Fruit fly (Drosophila melanogaster) whole organism, embryonic: ENCODE data around the gene CG31207.

Experiments used
- Atf6 ChIP-seq: fragments of 200-800 bp; sonication (Bioruptor generic); IDR thresholded peaks from 2 replicates; pipeline ENCODE4 v1.3.6; 2022; ENCODE audit warnings: missing biosample characterization, missing genetic modification characterization
- BEAF-32 ChIP-seq: fragments of 200-800 bp; sonication (Bioruptor generic); optimal IDR thresholded peaks from 3 replicates; lab custom pipeline; 2017; ENCODE audit warnings: missing biosample characterization, missing genetic modification characterization, mild to moderate bottlenecking, moderate library complexity, missing genetic modification reagents
- C15 ChIP-seq: fragments of 200-800 bp; sonication (Bioruptor generic); IDR thresholded peaks from 3 replicates; pipeline ENCODE4 v1.3.6; 2022; ENCODE audit warnings: missing biosample characterization, missing genetic modification characterization
- CG12219 ChIP-seq: fragments of 200-800 bp; sonication (Bioruptor generic); optimal IDR thresholded peaks from 3 replicates; lab custom pipeline; 2018; ENCODE audit warnings: missing biosample characterization, mild to moderate bottlenecking, missing genetic modification characterization
- CG12391 ChIP-seq: fragments of 200-800 bp; sonication (Bioruptor generic); optimal IDR thresholded peaks from 3 replicates; lab custom pipeline; 2018; ENCODE audit warnings: missing biosample characterization, mild to moderate bottlenecking, missing genetic modification characterization, moderate library complexity
- CG13123 ChIP-seq: fragments of 200-800 bp; sonication (Bioruptor generic); optimal IDR thresholded peaks from 2 replicates; lab custom pipeline; 2016; ENCODE audit warnings: missing biosample characterization, missing genetic modification characterization
- CG13894 ChIP-seq: fragments of 200-800 bp; sonication (Bioruptor generic); optimal IDR thresholded peaks from 3 replicates; lab custom pipeline; 2018; ENCODE audit warnings: missing biosample characterization, mild to moderate bottlenecking, missing genetic modification characterization, moderate library complexity
- CG14050 ChIP-seq: fragments of 200-800 bp; sonication (Bioruptor generic); IDR thresholded peaks from 3 replicates; pipeline ENCODE4 v1.3.6; 2022; ENCODE audit warnings: missing biosample characterization, missing genetic modification characterization
- CG1603 ChIP-seq: fragments of 200-800 bp; sonication (Bioruptor generic); optimal IDR thresholded peaks from 2 replicates; lab custom pipeline; 2019; ENCODE audit warnings: missing biosample characterization, mild to moderate bottlenecking, missing genetic modification characterization, moderate library complexity
- CG16779 ChIP-seq: fragments of 200-800 bp; sonication (Bioruptor generic); IDR thresholded peaks from 2 replicates; pipeline ENCODE4 v1.3.6; 2022; ENCODE audit warnings: missing biosample characterization, missing genetic modification characterization
- CG17361 ChIP-seq: fragments of 200-800 bp; sonication (Bioruptor generic); IDR thresholded peaks from 3 replicates; pipeline ENCODE4 v1.3.6; 2022; ENCODE audit warnings: missing biosample characterization, missing genetic modification characterization
- CG2120 ChIP-seq: fragments of 200-800 bp; sonication (Bioruptor generic); optimal IDR thresholded peaks from 3 replicates; lab custom pipeline; 2016; ENCODE audit warnings: missing biosample characterization, missing genetic modification characterization
- CG4404 ChIP-seq: fragments of 200-800 bp; sonication (Bioruptor generic); IDR thresholded peaks from 2 replicates; pipeline ENCODE4 v1.3.6; 2022; ENCODE audit warnings: missing biosample characterization, missing genetic modification characterization
- CG7963 ChIP-seq: fragments of 200-800 bp; sonication (Bioruptor generic); IDR thresholded peaks from 3 replicates; pipeline ENCODE4 v1.3.6; 2022; ENCODE audit warnings: missing biosample characterization, missing genetic modification characterization; ENCODE audit not compliant: partially characterized antibody
- CG9727 ChIP-seq: fragments of 200-800 bp; sonication (Bioruptor generic); optimal IDR thresholded peaks from 3 replicates; lab custom pipeline; 2017; ENCODE audit warnings: missing biosample characterization, mild to moderate bottlenecking, missing genetic modification characterization
- Dbx ChIP-seq: fragments of 200-800 bp; sonication (Bioruptor generic); IDR thresholded peaks from 3 replicates; pipeline ENCODE4 v1.3.6; 2022; ENCODE audit warnings: missing biosample characterization, missing genetic modification characterization
- Dll ChIP-seq: fragments of 200-800 bp; sonication (Bioruptor generic); IDR thresholded peaks from 4 replicates; pipeline ENCODE4 v1.3.6; 2022; ENCODE audit warnings: missing biosample characterization, missing genetic modification characterization; ENCODE audit not compliant: partially characterized antibody
- Fer2 ChIP-seq: fragments of 200-800 bp; sonication (Bioruptor generic); optimal IDR thresholded peaks from 2 replicates; lab custom pipeline; 2018; ENCODE audit warnings: missing biosample characterization, mild to moderate bottlenecking, missing genetic modification characterization, moderate library complexity
- HLH54F ChIP-seq: fragments of 200-800 bp; sonication (Bioruptor generic); optimal IDR thresholded peaks from 3 replicates; lab custom pipeline; 2016; ENCODE audit warnings: missing biosample characterization, missing genetic modification characterization
- Hr3 ChIP-seq: fragments of 200-800 bp; sonication (Bioruptor generic); optimal IDR thresholded peaks from 3 replicates; lab custom pipeline; 2016; ENCODE audit warnings: missing biosample characterization, missing genetic modification characterization
- Hr51 ChIP-seq, 2 experiments: fragments of 200-800 bp; sonication (Bioruptor generic); optimal IDR thresholded peaks; 2 replicates in 1 of 2; 3 replicates in 1 of 2; lab custom pipeline; 2016 to 2018; ENCODE audit warnings: missing biosample characterization in 2 of 2, missing genetic modification characterization in 2 of 2, mild to moderate bottlenecking in 1 of 2, moderate library complexity in 1 of 2
- Jarid2 ChIP-seq: fragments of 200-800 bp; sonication (Bioruptor generic); optimal IDR thresholded peaks from 3 replicates; lab custom pipeline; 2017; ENCODE audit warnings: mild to moderate bottlenecking, missing biosample characterization, missing genetic modification reagents, missing genetic modification characterization
- MESR4 ChIP-seq: fragments of 200-800 bp; sonication (Bioruptor generic); optimal IDR thresholded peaks from 2 replicates; lab custom pipeline; 2018; ENCODE audit warnings: missing biosample characterization, mild to moderate bottlenecking, missing genetic modification characterization, moderate library complexity
- MTF-1 ChIP-seq: fragments of 200-800 bp; sonication (Bioruptor generic); optimal IDR thresholded peaks from 2 replicates; lab custom pipeline; 2018; ENCODE audit warnings: missing biosample characterization, mild to moderate bottlenecking, missing genetic modification characterization, borderline replicate concordance
- NC2α ChIP-seq: fragments of 200-800 bp; sonication (Bioruptor generic); optimal IDR thresholded peaks from 2 replicates; lab custom pipeline; 2016; ENCODE audit warnings: missing biosample characterization, missing genetic modification characterization
- Pdp1 ChIP-seq, 2 experiments: fragments of 200-800 bp; sonication (Bioruptor generic); optimal IDR thresholded peaks; 3 replicates each; lab custom pipeline; 2016; ENCODE audit warnings: missing biosample characterization in 2 of 2, missing genetic modification characterization in 2 of 2, mild to moderate bottlenecking in 1 of 2, moderate library complexity in 1 of 2
- Rfx ChIP-seq: fragments of 200-800 bp; sonication (Bioruptor generic); IDR thresholded peaks from 2 replicates; pipeline ENCODE4 v1.3.6; 2022; ENCODE audit warnings: missing biosample characterization, missing genetic modification characterization
- Ssrp ChIP-seq: fragments of 200-800 bp; sonication (Bioruptor generic); optimal IDR thresholded peaks from 2 replicates; lab custom pipeline; 2018; ENCODE audit warnings: missing biosample characterization, mild to moderate bottlenecking, missing genetic modification characterization, moderate library complexity
- Trl ChIP-seq, 3 experiments: fragments of >200 bp in 2 of 3; fragments of 200-800 bp in 1 of 3; sonication (Bioruptor generic) in 1 of 3; optimal IDR thresholded peaks; 2 replicates in 1 of 3; 3 replicates in 2 of 3; lab custom pipeline; 2016 to 2017; ENCODE audit warnings: missing biosample characterization in 1 of 3, missing genetic modification characterization in 1 of 3
- aop ChIP-seq: fragments of 200-800 bp; sonication (Bioruptor generic); IDR thresholded peaks from 2 replicates; pipeline ENCODE4 v1.3.6; 2022; ENCODE audit warnings: missing biosample characterization, missing genetic modification characterization
- ash1 ChIP-seq: fragments of 200-800 bp; sonication (Bioruptor generic); optimal IDR thresholded peaks from 2 replicates; lab custom pipeline; 2018; ENCODE audit warnings: missing biosample characterization, mild to moderate bottlenecking, missing genetic modification characterization
- bowl ChIP-seq: fragments of 200-800 bp; sonication (Bioruptor generic); IDR thresholded peaks from 2 replicates; pipeline ENCODE4 v1.3.6; 2022; ENCODE audit warnings: missing biosample characterization, missing genetic modification characterization
- btn ChIP-seq: fragments of 200-800 bp; sonication (Bioruptor generic); optimal IDR thresholded peaks from 2 replicates; lab custom pipeline; 2016; ENCODE audit warnings: missing biosample characterization, missing genetic modification characterization
- cas ChIP-seq: fragments of 200-800 bp; sonication (Bioruptor generic); IDR thresholded peaks from 2 replicates; pipeline ENCODE4 v1.3.6; 2022; ENCODE audit warnings: missing biosample characterization, missing genetic modification characterization
- dm ChIP-seq: fragments of 200-800 bp; sonication (Bioruptor generic); optimal IDR thresholded peaks from 3 replicates; lab custom pipeline; 2016; ENCODE audit warnings: missing biosample characterization, missing genetic modification characterization
- ewg ChIP-seq: fragments of 200-800 bp; sonication (Bioruptor generic); optimal IDR thresholded peaks from 3 replicates; lab custom pipeline; 2017; ENCODE audit warnings: mild to moderate bottlenecking, missing biosample characterization, missing genetic modification reagents, missing genetic modification characterization
- fd96Cb ChIP-seq: fragments of 200-800 bp; sonication (Bioruptor generic); optimal IDR thresholded peaks from 2 replicates; lab custom pipeline; 2018; ENCODE audit warnings: missing biosample characterization, mild to moderate bottlenecking, missing genetic modification characterization, moderate library complexity
- kay ChIP-seq: fragments of 200-800 bp; sonication (Bioruptor generic); optimal IDR thresholded peaks from 2 replicates; lab custom pipeline; 2016; ENCODE audit warnings: missing biosample characterization, missing genetic modification characterization
- org-1 ChIP-seq: fragments of 200-800 bp; sonication (Bioruptor generic); optimal IDR thresholded peaks from 2 replicates; lab custom pipeline; 2017; ENCODE audit warnings: missing biosample characterization, missing genetic modification characterization
- pan ChIP-seq, 4 experiments: fragments of >200 bp in 3 of 4; fragments of 200-800 bp in 1 of 4; sonication (Bioruptor generic) in 1 of 4; optimal IDR thresholded peaks in 3 of 4; IDR thresholded peaks in 1 of 4; 2 replicates each; pipeline versions ENCODE4 v1.3.6 to Lab custom; 2017 to 2022; ENCODE audit warnings: missing biosample characterization in 2 of 4, missing genetic modification characterization in 2 of 4, mixed read lengths in 1 of 4
- row ChIP-seq: fragments of 200-800 bp; sonication (Bioruptor generic); IDR thresholded peaks from 3 replicates; pipeline ENCODE4 v1.3.6; 2022; ENCODE audit warnings: missing biosample characterization, missing genetic modification characterization
- shn ChIP-seq: fragments of 200-800 bp; sonication (Bioruptor generic); optimal IDR thresholded peaks from 3 replicates; lab custom pipeline; 2016; ENCODE audit warnings: missing biosample characterization, missing genetic modification characterization
- sima ChIP-seq: fragments of 200-800 bp; sonication (Bioruptor generic); optimal IDR thresholded peaks from 2 replicates; lab custom pipeline; 2016; ENCODE audit warnings: missing biosample characterization, missing genetic modification characterization
- sisA ChIP-seq: fragments of 200-800 bp; sonication (Bioruptor generic); IDR thresholded peaks from 2 replicates; pipeline ENCODE4 v1.3.6; 2022; ENCODE audit warnings: missing biosample characterization, missing genetic modification characterization
- slbo ChIP-seq: fragments of 200-800 bp; sonication (Bioruptor generic); IDR thresholded peaks from 2 replicates; pipeline ENCODE4 v1.3.6; 2022; ENCODE audit warnings: missing biosample characterization, missing genetic modification characterization
- sob ChIP-seq: fragments of 200-800 bp; sonication (Bioruptor generic); IDR thresholded peaks from 2 replicates; pipeline ENCODE4 v1.3.6; 2022; ENCODE audit warnings: missing biosample characterization, missing genetic modification characterization
- sqz ChIP-seq: fragments of 200-800 bp; sonication (Bioruptor generic); optimal IDR thresholded peaks from 3 replicates; lab custom pipeline; 2018; ENCODE audit warnings: missing biosample characterization, mild to moderate bottlenecking, missing genetic modification characterization
- stc ChIP-seq: fragments of 200-800 bp; sonication (Bioruptor generic); IDR thresholded peaks from 2 replicates; pipeline ENCODE4 v1.3.6; 2022; ENCODE audit warnings: missing biosample characterization, missing genetic modification characterization
- wek ChIP-seq: fragments of 200-800 bp; sonication (Bioruptor generic); optimal IDR thresholded peaks from 3 replicates; lab custom pipeline; 2018; ENCODE audit warnings: missing biosample characterization, mild to moderate bottlenecking, missing genetic modification characterization, moderate library complexity
- zfh1 ChIP-seq: fragments of 200-800 bp; sonication (Bioruptor generic); IDR thresholded peaks from 3 replicates; pipeline ENCODE4 v1.3.6; 2022; ENCODE audit warnings: missing biosample characterization, missing genetic modification characterization

CG31207 gene

DNA sequence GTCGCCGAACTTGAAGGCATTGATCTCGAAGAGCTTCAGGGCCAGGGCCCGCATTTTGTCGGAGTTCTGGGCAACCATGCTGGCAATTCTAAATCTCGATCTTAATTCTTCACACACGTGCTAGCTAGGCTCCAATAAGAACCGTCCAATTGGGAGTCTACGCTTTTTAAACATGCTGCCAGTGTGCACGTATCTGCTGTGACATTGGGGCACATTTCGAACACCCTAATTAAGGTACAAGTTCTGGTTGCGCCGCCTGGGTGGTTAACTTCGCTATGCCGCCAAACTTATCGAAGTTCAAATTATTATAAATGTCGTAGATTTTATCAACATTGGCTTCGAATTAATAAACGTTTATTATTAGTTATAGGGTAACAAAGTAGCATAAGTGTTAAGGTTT lies 26.3 kb upstream of the CG31207 start, which contains the start of gene r-l (continued):
- no peak for TF ChIP-seq btn (GFP tag; lab: Kevin White, UChicago)
- no peak for TF ChIP-seq HLH54F (GFP tag; lab: Kevin White, UChicago)
- no peak for TF ChIP-seq fd96Cb (tag; lab: Kevin White, UChicago)
- TF ChIP-seq sisA (GFP tag; lab: Robert Waterston, UW), result no peak
- TF ChIP-seq CG12219 (GFP tag; lab: Kevin White, UChicago), result no peak
- no peak for TF ChIP-seq C15 (GFP tag; lab: Robert Waterston, UW)
- TF ChIP-seq Jarid2 (GFP tag; lab: Kevin White, UChicago), result no peak
- no peak for TF ChIP-seq Ssrp (tag; lab: Kevin White, UChicago)
- TF ChIP-seq zfh1 (GFP tag; lab: Robert Waterston, UW), result no peak
- TF ChIP-seq CG4404 (GFP tag; lab: Robert Waterston, UW), result no peak
- TF ChIP-seq sob (GFP tag; lab: Robert Waterston, UW), result 0 out of 2 replicates have a peak, but pooled peaks have one; percentile 19
- peak; percentile 92 for TF ChIP-seq dm (GFP tag; lab: Kevin White, UChicago)
- no peak for TF ChIP-seq shn (GFP tag; lab: Kevin White, UChicago)
- TF ChIP-seq MTF-1 (GFP tag; lab: Kevin White, UChicago), result no peak
- TF ChIP-seq Fer2, result no peak
- no peak for TF ChIP-seq CG9727 (GFP tag; lab: Kevin White, UChicago)
- TF ChIP-seq org-1 (GFP tag; lab: Kevin White, UChicago), result no peak
- TF ChIP-seq Rfx (GFP tag; lab: Robert Waterston, UW), result 0 out of 2 replicates have a peak, but pooled peaks have one; percentile 15
- TF ChIP-seq wek (GFP tag; lab: Kevin White, UChicago), result no peak
- TF ChIP-seq Dbx (GFP tag; lab: Robert Waterston, UW), result 0 out of 3 replicates have a peak, but pooled peaks have one; percentile 23
- TF ChIP-seq CG2120 (GFP tag; lab: Kevin White, UChicago), result peak; percentile 25
- TF ChIP-seq ewg, result peak; percentile 6
- TF ChIP-seq Trl (optimal IDR thresholded peaks at IDR 0.05; lab: Kevin White, UChicago), result no peak
- TF ChIP-seq Trl (GFP tag; optimal IDR thresholded peaks at IDR 0.05; lab: Kevin White, UChicago), result no peak
- TF ChIP-seq stc (GFP tag; lab: Robert Waterston, UW), result no peak
- no peak for TF ChIP-seq kay (GFP tag; lab: Kevin White, UChicago)
- no peak for TF ChIP-seq pan (optimal IDR thresholded peaks at IDR 0.05; lab: Kevin White, UChicago)
- no peak for TF ChIP-seq pan (GFP tag; optimal IDR thresholded peaks at IDR 0.05 in 1 of 2, IDR thresholded peaks at IDR 0.05 in 1 of 2)
- no peak for TF ChIP-seq CG7963
- TF ChIP-seq CG13894, result peak; percentile 65
- peak; percentile 62 for TF ChIP-seq MESR4 (GFP tag; lab: Kevin White, UChicago)
- no peak for TF ChIP-seq sima
- TF ChIP-seq BEAF-32 (GFP tag; lab: Kevin White, UChicago), result peak; percentile 54
- no peak for TF ChIP-seq sqz (GFP tag; lab: Kevin White, UChicago)
- no peak for TF ChIP-seq bowl (GFP tag; lab: Robert Waterston, UW)
- no peak for TF ChIP-seq CG17361 (GFP tag; lab: Robert Waterston, UW)
- TF ChIP-seq CG14050, result no peak
- peak; percentile 31; the same call in 1 of the 3 replicates for TF ChIP-seq row (GFP tag; lab: Robert Waterston, UW)
- no peak for TF ChIP-seq ash1 (GFP tag; lab: Kevin White, UChicago)
- TF ChIP-seq Pdp1 (GFP tag; optimal IDR thresholded peaks at IDR 0.05; lab: Kevin White, UChicago), result peak in 1 of 2 experiments; percentile 51
- no peak for TF ChIP-seq NC2α (GFP tag; lab: Kevin White, UChicago)
- peak; percentile 83 for TF ChIP-seq CG1603 (tag; lab: Kevin White, UChicago)
- TF ChIP-seq slbo (GFP tag; lab: Robert Waterston, UW), result no peak
- TF ChIP-seq CG13123, result no peak
- TF ChIP-seq CG12391 (tag; lab: Kevin White, UChicago), result peak; percentile 18
- no peak for TF ChIP-seq cas (GFP tag; lab: Robert Waterston, UW)
- TF ChIP-seq aop (GFP tag; lab: Robert Waterston, UW), result no peak
- TF ChIP-seq CG16779, result no peak
- no peak for TF ChIP-seq Hr51 (GFP tag; optimal IDR thresholded peaks at IDR 0.05; lab: Kevin White, UChicago)
- no peak for TF ChIP-seq Atf6
- TF ChIP-seq Hr3 (GFP tag; lab: Kevin White, UChicago), result no peak
- TF ChIP-seq Dll, result 0 out of 4 replicates have a peak, but pooled peaks have one; percentile 12
